Fruit fly (Drosophila melanogaster) whole organism, wandering third instar larva: ENCODE results near the gene Cln3.
"Not testable (repeated sequence)": the region's sequence is repeated elsewhere in the genome, so short reads cannot be mapped to it uniquely, and the experiment has no call there.

ENCODE experiments used
- CG32264 ChIP-seq: fragments of 200-800 bp; sonication (Bioruptor generic); optimal IDR thresholded peaks from 2 replicates; lab custom pipeline; 2016; ENCODE audit warnings: missing biosample characterization, missing genetic modification characterization
- CG9705 ChIP-seq: fragments of 200-800 bp; sonication (Bioruptor generic); optimal IDR thresholded peaks from 2 replicates; lab custom pipeline; 2018; ENCODE audit warnings: missing biosample characterization, mild to moderate bottlenecking, missing genetic modification characterization
- CrebA ChIP-seq: fragments of 200-800 bp; sonication (Bioruptor generic); optimal IDR thresholded peaks from 2 replicates; lab custom pipeline; 2016; ENCODE audit warnings: missing biosample characterization, mild to moderate bottlenecking, missing genetic modification characterization, borderline replicate concordance
- GATAd ChIP-seq: sonication (Bioruptor generic); optimal IDR thresholded peaks from 2 replicates; lab custom pipeline; 2016; ENCODE audit warnings: missing biosample characterization, missing genetic modification characterization
- HLH106 ChIP-seq: fragments of 200-800 bp; optimal IDR thresholded peaks from 3 replicates; lab custom pipeline; 2019; ENCODE audit warnings: missing biosample characterization, mild to moderate bottlenecking, missing genetic modification characterization, moderate library complexity
- Hnf4 ChIP-seq: fragments of 200-800 bp; sonication (Bioruptor generic); optimal IDR thresholded peaks from 2 replicates; lab custom pipeline; 2016; ENCODE audit warnings: missing biosample characterization, mild to moderate bottlenecking, missing genetic modification characterization
- Hr78 ChIP-seq: fragments of >200 bp; optimal IDR thresholded peaks from 2 replicates; lab custom pipeline; 2017; ENCODE audit warnings: missing biosample characterization, missing genetic modification characterization
- Hr83 ChIP-seq: fragments of 200-300 bp; sonication (Bioruptor generic); optimal IDR thresholded peaks from 2 replicates; lab custom pipeline; 2016; ENCODE audit warnings: missing biosample characterization, mild to moderate bottlenecking, missing genetic modification characterization, moderate library complexity; ENCODE audit not compliant: poor library complexity, severe bottlenecking
- Jra ChIP-seq: sonication (Bioruptor generic); optimal IDR thresholded peaks from 2 replicates; lab custom pipeline; 2016; ENCODE audit warnings: missing biosample characterization, missing genetic modification characterization
- Mio ChIP-seq: sonication (Bioruptor generic); optimal IDR thresholded peaks from 2 replicates; lab custom pipeline; 2016; ENCODE audit warnings: missing biosample characterization, missing genetic modification characterization
- Myc ChIP-seq: fragments of >200 bp; optimal IDR thresholded peaks from 2 replicates; lab custom pipeline; 2017
- N ChIP-seq: fragments of >200 bp; optimal IDR thresholded peaks from 2 replicates; lab custom pipeline; 2018; ENCODE audit warnings: missing biosample characterization, missing external identifiers, missing genetic modification characterization
- OdsH ChIP-seq: fragments of 200-800 bp; sonication (Bioruptor generic); optimal IDR thresholded peaks from 2 replicates; lab custom pipeline; 2016; ENCODE audit warnings: missing biosample characterization, mild to moderate bottlenecking, missing genetic modification characterization
- Rel ChIP-seq, 2 experiments: fragments of 200-800 bp; sonication (Bioruptor generic) in 1 of 2; optimal IDR thresholded peaks; 2 replicates in 1 of 2; 3 replicates in 1 of 2; lab custom pipeline; 2016 to 2019; ENCODE audit warnings: mild to moderate bottlenecking in 2 of 2, missing biosample characterization in 2 of 2, missing genetic modification characterization in 2 of 2, moderate library complexity in 1 of 2
- Sp1 ChIP-seq: fragments of 200-800 bp; sonication (Bioruptor generic); optimal IDR thresholded peaks from 3 replicates; lab custom pipeline; 2019; ENCODE audit warnings: missing biosample characterization, mild to moderate bottlenecking, missing genetic modification characterization, moderate library complexity
- Vsx2 ChIP-seq: fragments of 200-300, 225-300 bp; sonication (Bioruptor generic); optimal IDR thresholded peaks from 2 replicates; lab custom pipeline; 2018; ENCODE audit warnings: missing biosample characterization, missing genetic modification characterization; ENCODE audit not compliant: partially characterized antibody
- br ChIP-seq: fragments of 200-800 bp; sonication (Bioruptor generic); optimal IDR thresholded peaks from 2 replicates; lab custom pipeline; 2016; ENCODE audit warnings: missing biosample characterization, missing genetic modification characterization
- brk ChIP-seq: fragments of 200-800 bp; sonication (Bioruptor generic); optimal IDR thresholded peaks from 2 replicates; lab custom pipeline; 2016; ENCODE audit warnings: missing biosample characterization, mild to moderate bottlenecking, missing genetic modification characterization
- dl ChIP-seq, 2 experiments: fragments of 175-275, 200-275 bp in 1 of 2; fragments of 200-275 bp in 1 of 2; sonication (Bioruptor generic); optimal IDR thresholded peaks; lab custom pipeline; 2018; ENCODE audit warnings: mild to moderate bottlenecking in 2 of 2, missing biosample characterization in 2 of 2, missing genetic modification characterization in 2 of 2, moderate library complexity in 2 of 2; ENCODE audit not compliant: partially characterized antibody in 2 of 2, insufficient read depth in 1 of 2
- dmrt93B ChIP-seq: fragments of 200-800 bp; sonication (Bioruptor generic); optimal IDR thresholded peaks from 2 replicates; lab custom pipeline; 2018; ENCODE audit warnings: missing biosample characterization, mild to moderate bottlenecking, missing genetic modification characterization
- dsf ChIP-seq: sonication (Bioruptor generic); optimal IDR thresholded peaks from 2 replicates; lab custom pipeline; 2016; ENCODE audit warnings: missing biosample characterization, missing genetic modification characterization, borderline replicate concordance
- ey ChIP-seq: fragments of 200-800 bp; sonication (Bioruptor generic); optimal IDR thresholded peaks from 2 replicates; lab custom pipeline; 2016; ENCODE audit warnings: missing biosample characterization, missing genetic modification characterization
- foxo ChIP-seq, 2 experiments: fragments of 200-800 bp; sonication (Bioruptor generic); optimal IDR thresholded peaks; 2 replicates in 1 of 2; 3 replicates in 1 of 2; lab custom pipeline; 2016 to 2017; ENCODE audit warnings: missing biosample characterization in 2 of 2, missing genetic modification characterization in 2 of 2
- fru ChIP-seq: fragments of 200-800 bp; sonication (Bioruptor generic); optimal IDR thresholded peaks from 3 replicates; lab custom pipeline; 2016; ENCODE audit warnings: missing biosample characterization, mild to moderate bottlenecking, missing genetic modification characterization
- h ChIP-seq: fragments of 200-800 bp; sonication (Bioruptor generic); optimal IDR thresholded peaks from 3 replicates; lab custom pipeline; 2016; ENCODE audit warnings: missing biosample characterization, mild to moderate bottlenecking, missing genetic modification characterization
- jim ChIP-seq: fragments of 175-275, 200-325 bp; sonication (Bioruptor generic); optimal IDR thresholded peaks from 2 replicates; lab custom pipeline; 2016; ENCODE audit warnings: missing biosample characterization, mild to moderate bottlenecking, missing genetic modification characterization
- lola ChIP-seq: fragments of >200 bp; optimal IDR thresholded peaks from 2 replicates; lab custom pipeline; 2017; ENCODE audit warnings: missing biosample characterization, missing genetic modification characterization
- psq ChIP-seq: fragments of 200-800 bp; sonication (Bioruptor generic); optimal IDR thresholded peaks from 3 replicates; lab custom pipeline; 2017; ENCODE audit warnings: missing biosample characterization, mild to moderate bottlenecking, missing genetic modification characterization, moderate library complexity
- rgr ChIP-seq: fragments of 200-800 bp; sonication (Bioruptor generic); optimal IDR thresholded peaks from 3 replicates; lab custom pipeline; 2016; ENCODE audit warnings: missing biosample characterization, mild to moderate bottlenecking, missing genetic modification characterization
- sv ChIP-seq: fragments of 200-800 bp; sonication (Bioruptor generic); optimal IDR thresholded peaks from 3 replicates; lab custom pipeline; 2016; ENCODE audit warnings: missing biosample characterization, missing genetic modification characterization
- tai ChIP-seq: sonication (Bioruptor generic); optimal IDR thresholded peaks from 2 replicates; lab custom pipeline; 2016; ENCODE audit warnings: missing biosample characterization, missing genetic modification characterization
- usp ChIP-seq: fragments of >200 bp; optimal IDR thresholded peaks from 2 replicates; lab custom pipeline; 2017; ENCODE audit warnings: missing biosample characterization, missing genetic modification characterization
- woc ChIP-seq: sonication (Bioruptor generic); optimal IDR thresholded peaks from 2 replicates; lab custom pipeline; 2016; ENCODE audit warnings: missing biosample characterization, mild to moderate bottlenecking, missing genetic modification characterization

Cln3 gene

dm6 chr3L:17814036-17814435 lies at the start of gene Cln3:
Cln3 (minus strand) TSS chr3L:17814119.
- TF ChIP-seq CrebA (GFP tag; lab: Kevin White, UChicago) (peak; percentile 86), GATAd (GFP tag; lab: Kevin White, UChicago) (no peak), Rel (GFP tag; optimal IDR thresholded peaks at IDR 0.05; lab: Kevin White, UChicago) (peak; percentile 32), Rel (tag; optimal IDR thresholded peaks at IDR 0.05; lab: Kevin White, UChicago) (no peak), Vsx2 (GFP tag; lab: Kevin White, UChicago) (peak; percentile 19), jim (GFP tag; lab: Kevin White, UChicago) (no peak), sv (GFP tag; lab: Kevin White, UChicago) (no peak)

dm6 chr3L:17858174-17858573 lies 44.3 kb upstream of the Cln3 start, which contains the start of gene CG34002:
CG34002 (plus strand) TSS chr3L:17858474.
- not testable (repeated sequence) for TF ChIP-seq jim (GFP tag; lab: Kevin White, UChicago); Mio (GFP tag; lab: Kevin White, UChicago); usp
- TF ChIP-seq, all 38 proteins: peak for 0; not testable (repeated sequence) for 38

- TF ChIP-seq psq (peak; percentile 68), dsf (GFP tag; lab: Kevin White, UChicago) (no peak), sv (GFP tag; lab: Kevin White, UChicago) (peak; percentile 57), Jra (no peak), Rel (GFP tag; optimal IDR thresholded peaks at IDR 0.05; lab: Kevin White, UChicago) (no peak), Rel (tag; optimal IDR thresholded peaks at IDR 0.05; lab: Kevin White, UChicago) (no peak), h (peak; percentile 45), Hr83 (GFP tag; lab: Kevin White, UChicago) (peak; percentile 41), Hnf4 (GFP tag; lab: Kevin White, UChicago) (no peak), dmrt93B (GFP tag; lab: Kevin White, UChicago) (peak; percentile 52), dl (GFP tag; optimal IDR thresholded peaks at IDR 0.05; lab: Kevin White, UChicago; ENCODE audit: insufficient read depth in 1 of 2, partially characterized antibody in 2 of 2) (no peak), CG32264 (GFP tag; lab: Kevin White, UChicago) (no peak), rgr (peak; percentile 52), Mio (GFP tag; lab: Kevin White, UChicago) (no peak), Sp1 (GFP tag; lab: Kevin White, UChicago) (peak; percentile 72), OdsH (GFP tag; lab: Kevin White, UChicago) (peak; percentile 62), Hr78 (no peak), HLH106 (tag; lab: Kevin White, UChicago) (peak; percentile 52), N (no peak), ey (GFP tag; lab: Kevin White, UChicago) (peak; percentile 32), brk (GFP tag; lab: Kevin White, UChicago) (no peak), br (GFP tag; lab: Kevin White, UChicago) (peak; percentile 35), Vsx2 (GFP tag; lab: Kevin White, UChicago) (no peak), GATAd (GFP tag; lab: Kevin White, UChicago) (no peak), lola (GFP tag; lab: Kevin White, UChicago) (no peak), foxo (GFP tag; optimal IDR thresholded peaks at IDR 0.05; lab: Kevin White, UChicago) (peak in 1 of 2 experiments; percentile 80), CG9705 (GFP tag; lab: Kevin White, UChicago) (no peak), fru (GFP tag; lab: Kevin White, UChicago) (peak; percentile 60)
Measured at dm6 chr3L:17856655-17857479, 42.9 kb upstream of the Cln3 start, which contains the start of gene CG5535. CG5535 (minus strand) TSS chr3L:17856794.

dm6 chr3L:17849517-17849916 lies 35.6 kb upstream of the Cln3 start, which contains the start of gene TrpRS-m:
TrpRS-m (plus strand) TSS chr3L:17849727.
- no peak for TF ChIP-seq jim (GFP tag; lab: Kevin White, UChicago)
- TF ChIP-seq brk (GFP tag; lab: Kevin White, UChicago) = no peak
- no peak for TF ChIP-seq psq
- TF ChIP-seq OdsH (GFP tag; lab: Kevin White, UChicago) = no peak
- peak; percentile 60 for TF ChIP-seq woc (GFP tag; lab: Kevin White, UChicago)
- TF ChIP-seq Myc (lab: Kevin White, UChicago) = peak; percentile 65
- TF ChIP-seq tai (GFP tag; lab: Kevin White, UChicago) = no peak
- TF ChIP-seq h = no peak
- TF ChIP-seq dl (GFP tag; optimal IDR thresholded peaks at IDR 0.05; lab: Kevin White, UChicago; ENCODE audit: insufficient read depth in 1 of 2, partially characterized antibody in 2 of 2) = no peak
- no peak for TF ChIP-seq Sp1 (GFP tag; lab: Kevin White, UChicago)
